Worm (Caenorhabditis elegans): ENCODE data around the gene aexr-3.
A peak's percentile ranks its signal among the peaks of the same experiment; 100 is the strongest.

The aexr-3 gene

DNA sequence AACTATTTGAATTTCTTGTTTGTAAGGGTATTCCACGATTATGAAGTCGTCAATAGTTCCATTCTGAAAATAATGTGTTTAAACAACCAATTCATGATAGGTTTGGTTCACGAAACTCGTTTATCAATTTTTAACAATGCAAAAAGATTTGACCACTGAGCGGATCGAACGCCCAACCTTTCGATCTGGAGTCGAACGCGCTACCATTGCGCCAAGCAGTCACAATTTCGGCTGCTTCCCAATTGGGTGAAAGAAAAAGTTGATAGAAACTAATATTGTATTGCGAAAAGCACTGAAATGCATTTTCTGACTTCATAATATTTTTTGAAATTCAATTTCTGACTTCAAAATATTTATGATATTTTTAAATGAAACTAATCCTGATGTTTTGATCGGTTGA is 16.0 kb downstream of the aexr-3 start:
- TF ChIP-seq peb-1 (tag; optimal IDR thresholded peaks at IDR 0.05) (no peak), elt-1 (tag; optimal IDR thresholded peaks at IDR 0.05) (no peak), nhr-23 (tag; optimal IDR thresholded peaks at IDR 0.05) (no peak)

DNA sequence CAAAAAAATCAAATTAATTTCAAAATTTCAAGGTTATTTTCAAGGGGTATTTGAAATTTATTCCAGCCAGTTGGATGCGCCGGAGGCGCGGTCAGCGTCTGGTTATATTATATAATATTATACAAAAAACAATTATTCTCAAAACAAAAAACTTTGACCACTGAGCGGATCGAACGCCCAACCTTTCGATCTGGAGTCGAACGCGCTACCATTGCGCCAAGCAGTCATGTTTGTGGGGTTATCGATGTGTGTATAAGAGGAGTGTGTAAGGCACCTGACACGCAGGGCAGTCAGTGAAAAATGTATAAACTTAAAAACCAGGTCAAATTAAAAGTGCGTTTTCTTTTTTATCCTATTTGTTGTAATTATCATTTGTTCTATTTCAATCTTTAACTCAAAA is 16.9 kb downstream of the aexr-3 start:
- TF ChIP-seq Y55F3AM.14 (GFP tag; optimal IDR thresholded peaks at IDR 0.05) (no peak), gmeb-1 (tag; optimal IDR thresholded peaks at IDR 0.05) (peak; percentile 23), nhr-237 (tag; optimal IDR thresholded peaks at IDR 0.05) (no peak), dmd-4 (tag; optimal IDR thresholded peaks at IDR 0.05) (no peak), sma-9 (GFP tag; optimal IDR thresholded peaks at IDR 0.05) (peak; percentile 22), sma-9 (tag; optimal IDR thresholded peaks at IDR 0.05) (no peak), sem-4 (tag; optimal IDR thresholded peaks at IDR 0.05) (no peak), nhr-11 (tag; optimal IDR thresholded peaks at IDR 0.05) (no peak), elt-1 (tag; optimal IDR thresholded peaks at IDR 0.05) (no peak)

ce11 chrX:8940059-8940458 is 20.9 kb downstream of the aexr-3 start, which contains the start of gene dylt-2:
dylt-2 (minus strand) TSS chrX:8940159.
- TF ChIP-seq lin-11 (tag; optimal IDR thresholded peaks at IDR 0.05) (peak; percentile 29), nhr-10 (tag; optimal IDR thresholded peaks at IDR 0.05) (no peak)

DNA sequence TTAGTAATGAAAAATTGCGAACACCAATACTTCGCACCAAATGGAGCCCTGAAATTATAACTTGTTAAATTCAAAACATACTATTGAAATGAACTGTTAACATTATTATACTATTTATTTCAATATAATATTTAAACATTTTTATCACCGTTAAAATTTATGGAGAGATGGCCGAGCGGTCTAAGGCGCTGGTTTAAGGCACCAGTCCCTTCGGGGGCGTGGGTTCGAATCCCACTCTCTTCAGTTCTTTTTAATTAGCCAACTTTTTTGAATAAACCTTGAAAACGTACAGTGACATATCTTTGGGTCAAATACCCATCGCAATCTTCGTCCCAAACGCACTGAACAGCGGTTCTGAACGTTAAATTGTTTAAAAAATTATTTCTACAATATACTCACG is 21.6 kb downstream of the aexr-3 start:
- no peak for TF ChIP-seq ztf-11 (tag; optimal IDR thresholded peaks at IDR 0.05)
- no peak for TF ChIP-seq crh-2 (tag; optimal IDR thresholded peaks at IDR 0.05)
- no peak for TF ChIP-seq nhr-77 (tag; optimal IDR thresholded peaks at IDR 0.05)
- no peak for TF ChIP-seq alr-1 (tag; optimal IDR thresholded peaks at IDR 0.05)
- peak; percentile 10 for TF ChIP-seq nhr-21 (tag; optimal IDR thresholded peaks at IDR 0.05)
- no peak for TF ChIP-seq mdl-1 (tag; optimal IDR thresholded peaks at IDR 0.05)
- peak; percentile 10 for TF ChIP-seq gmeb-1 (tag; optimal IDR thresholded peaks at IDR 0.05)

DNA sequence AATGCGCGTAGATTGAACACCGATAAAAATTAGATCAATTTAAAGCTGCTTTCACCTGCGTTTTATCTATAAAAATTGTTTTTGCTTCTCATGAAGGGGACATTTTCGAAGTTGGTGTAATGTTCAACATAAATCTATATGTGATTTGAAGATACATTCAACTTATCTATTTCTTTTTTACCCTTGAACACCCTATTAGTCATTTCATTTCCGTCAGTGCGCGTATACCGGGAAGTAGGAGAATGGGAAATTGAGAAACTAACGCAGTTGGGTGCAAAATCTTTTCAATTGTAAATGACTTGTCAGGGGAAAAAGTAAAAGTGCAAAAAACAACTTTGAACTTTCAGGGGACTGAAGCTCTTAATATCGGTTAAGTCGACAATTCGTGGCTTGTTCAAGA is 26.0 kb downstream of the aexr-3 start:
- TF ChIP-seq ceh-16 (tag; optimal IDR thresholded peaks at IDR 0.05) (no peak), unc-62 (GFP tag; optimal IDR thresholded peaks at IDR 0.05) (no peak), sma-9 (GFP tag; optimal IDR thresholded peaks at IDR 0.05) (peak; percentile 3), sma-9 (tag; optimal IDR thresholded peaks at IDR 0.05) (no peak), blmp-1 (tag; optimal IDR thresholded peaks at IDR 0.05; ENCODE audit: insufficient read depth) (peak; percentile 1)

ce11 chrX:8934246-8934645 is 26.7 kb downstream of the aexr-3 start:
- TF ChIP-seq nhr-10 (tag; optimal IDR thresholded peaks at IDR 0.05), result no peak
- peak; percentile 9 for TF ChIP-seq gmeb-1 (tag; optimal IDR thresholded peaks at IDR 0.05)
- no peak for TF ChIP-seq C34F6.9 (tag; optimal IDR thresholded peaks at IDR 0.05)
- no peak for TF ChIP-seq nhr-237 (tag; optimal IDR thresholded peaks at IDR 0.05)
- no peak for TF ChIP-seq unc-55 (GFP tag; optimal IDR thresholded peaks at IDR 0.05)
- peak; percentile 56 for TF ChIP-seq fos-1 (tag; optimal IDR thresholded peaks at IDR 0.05)

- TF ChIP-seq mdl-1 (tag; optimal IDR thresholded peaks at IDR 0.05) (no peak), gmeb-1 (tag; optimal IDR thresholded peaks at IDR 0.05) (no peak), crh-2 (tag; optimal IDR thresholded peaks at IDR 0.05) (no peak), F13H6.1 (tag; optimal IDR thresholded peaks at IDR 0.05) (no peak), nhr-129 (tag; optimal IDR thresholded peaks at IDR 0.05) (no peak), elt-1 (tag; optimal IDR thresholded peaks at IDR 0.05) (no peak), nhr-10 (tag; optimal IDR thresholded peaks at IDR 0.05) (no peak), ztf-4 (tag; optimal IDR thresholded peaks at IDR 0.05) (no peak), lsy-2 (tag; optimal IDR thresholded peaks at IDR 0.05) (no peak), nhr-77 (tag; optimal IDR thresholded peaks at IDR 0.05) (no peak), lin-39 (tag; optimal IDR thresholded peaks at IDR 0.05) (no peak), lin-13 (GFP tag; optimal IDR thresholded peaks at IDR 0.05) (no peak), nhr-6 (tag; optimal IDR thresholded peaks at IDR 0.05) (no peak), sma-9 (GFP tag; optimal IDR thresholded peaks at IDR 0.05) (no peak), sma-9 (tag; optimal IDR thresholded peaks at IDR 0.05) (no peak), peb-1 (tag; optimal IDR thresholded peaks at IDR 0.05) (no peak)
These were observed 27.5 kb downstream of the aexr-3 start for ce11 chrX:8933508-8933907.
